Fruit fly (Drosophila melanogaster): ENCODE data around the gene mRpL2.

dm6 chr3L:11101598-11101997, 19.0 kb upstream of the mRpL2 start, which contains the start of gene Elo68beta:
- no peak for TF ChIP-seq h (optimal IDR thresholded peaks at IDR 0.05)
- TF ChIP-seq Myc (optimal IDR thresholded peaks at IDR 0.05) = no peak

All from Kc167 (cell line).